Worm (Caenorhabditis elegans) whole organism, early embryonic: ENCODE measurements around the gene rsp-8.

Source experiments
- B0310.2 ChIP-seq: sonication (generic microtip); optimal IDR thresholded peaks from 2 replicates; lab custom pipeline; 2016; ENCODE audit warnings: mild to moderate bottlenecking, missing genetic modification characterization, missing compliant biosample characterization
- F13C5.2 ChIP-seq: sonication (generic microtip); optimal IDR thresholded peaks from 2 replicates; lab custom pipeline; 2017; ENCODE audit warnings: mild to moderate bottlenecking, missing genetic modification characterization, inconsistent platforms, missing compliant biosample characterization
- aly-1 ChIP-seq: sonication (generic microtip); optimal IDR thresholded peaks from 2 replicates; lab custom pipeline; 2016; ENCODE audit warnings: missing genetic modification characterization, missing compliant biosample characterization
- ama-1 ChIP-seq: fragments of 150-350 bp; optimal IDR thresholded peaks from 2 replicates; lab custom pipeline; 2014
- ceh-13 ChIP-seq: fragments of 200-800 bp; sonication (Bioruptor generic); optimal IDR thresholded peaks from 2 replicates; lab custom pipeline; 2018; ENCODE audit warnings: mild to moderate bottlenecking, missing genetic modification characterization, missing compliant biosample characterization
- ceh-36 ChIP-seq: sonication (generic microtip); optimal IDR thresholded peaks from 2 replicates; lab custom pipeline; 2016; ENCODE audit warnings: missing genetic modification characterization, inconsistent platforms, missing compliant biosample characterization
- ets-7 ChIP-seq: sonication (generic microtip); optimal IDR thresholded peaks from 2 replicates; lab custom pipeline; 2016; ENCODE audit warnings: missing genotype, missing genetic modification characterization, missing compliant biosample characterization
- flt-1 ChIP-seq: fragments of 200-800 bp; sonication (Bioruptor generic); IDR thresholded peaks from 2 replicates; pipeline ENCODE4 v1.3.6; 2022; ENCODE audit warnings: missing genetic modification characterization, missing compliant biosample characterization
- hmbx-1 ChIP-seq: sonication (generic microtip); optimal IDR thresholded peaks from 2 replicates; lab custom pipeline; 2016; ENCODE audit warnings: mild to moderate bottlenecking, missing genetic modification characterization, missing compliant biosample characterization
- hmg-4 ChIP-seq: fragments of 200-800 bp; sonication (Bioruptor generic); optimal IDR thresholded peaks from 2 replicates; lab custom pipeline; 2018; ENCODE audit warnings: mild to moderate bottlenecking, missing genetic modification characterization, missing compliant biosample characterization
- hnd-1 ChIP-seq: sonication (generic microtip); optimal IDR thresholded peaks from 2 replicates; lab custom pipeline; 2016; ENCODE audit warnings: missing genetic modification characterization, missing compliant biosample characterization
- pes-1 ChIP-seq: fragments of 200-800 bp; sonication (Bioruptor generic); IDR thresholded peaks from 2 replicates; pipeline ENCODE4 v1.3.6; 2022; ENCODE audit warnings: missing genetic modification reagents, missing genetic modification characterization, missing compliant biosample characterization
- scrt-1 ChIP-seq: fragments of 200-800 bp; sonication (Bioruptor generic); IDR thresholded peaks from 2 replicates; pipeline ENCODE4 v1.3.6; 2022; ENCODE audit warnings: missing genetic modification characterization, missing compliant biosample characterization
- sea-1 ChIP-seq: fragments of 200-800 bp; sonication (Bioruptor generic); conservative IDR thresholded peaks from 2 replicates; pipeline ENCODE4 v1.3.6; 2022; ENCODE audit warnings: missing genetic modification characterization, missing compliant biosample characterization
- tbx-11 ChIP-seq: fragments of 200-800 bp; sonication (Bioruptor generic); IDR thresholded peaks from 2 replicates; pipeline ENCODE4 v1.3.6; 2022; ENCODE audit warnings: missing genetic modification characterization, missing compliant biosample characterization
- tbx-37 ChIP-seq: fragments of 200-800 bp; sonication (Bioruptor generic); conservative IDR thresholded peaks from 2 replicates; pipeline ENCODE4 v1.3.6; 2022; ENCODE audit warnings: missing genetic modification reagents, missing genetic modification characterization, missing compliant biosample characterization
- tra-4 ChIP-seq: sonication (generic microtip); optimal IDR thresholded peaks from 2 replicates; lab custom pipeline; 2017; ENCODE audit warnings: missing genetic modification characterization, missing compliant biosample characterization

rsp-8 gene

DNA sequence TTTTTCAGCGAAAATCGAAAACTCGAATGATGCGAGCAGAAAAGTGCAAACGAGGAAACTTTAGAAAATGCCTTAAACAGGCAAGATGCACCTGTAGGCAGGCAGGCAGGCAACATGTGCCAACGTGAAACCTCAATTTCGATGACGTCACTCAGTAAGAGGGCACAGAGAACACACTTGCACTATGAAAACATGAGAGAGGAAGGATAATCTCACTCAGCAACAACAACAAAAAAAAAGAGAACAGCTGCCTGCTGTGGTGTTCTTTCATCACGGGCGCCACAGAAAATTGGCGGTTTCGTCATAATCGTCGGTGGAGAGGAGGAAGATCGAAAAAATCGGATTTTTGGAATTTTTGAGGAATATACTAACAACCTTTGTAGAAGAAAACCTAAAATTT is 8.0 kb downstream of the rsp-8 start:
- TF ChIP-seq tra-4 (tag; lab: Kevin White, UChicago) = no peak
- TF ChIP-seq hmg-4 = no peak
- TF ChIP-seq tbx-11 (GFP tag; lab: Robert Waterston, UW) = no peak

ce11 chrIII:11834783-11835182 is 8.6 kb downstream of the rsp-8 start:
- TF ChIP-seq aly-1 (tag; lab: Kevin White, UChicago) = no peak
- TF ChIP-seq pes-1 (GFP tag; lab: Robert Waterston, UW) = no peak
- no peak for TF ChIP-seq B0310.2 (tag; lab: Kevin White, UChicago)
- TF ChIP-seq tra-4 (tag; lab: Kevin White, UChicago) = no peak
- TF ChIP-seq hnd-1 (tag; lab: Kevin White, UChicago) = no peak
- TF ChIP-seq hmbx-1 (tag; lab: Kevin White, UChicago) = no peak
- no peak for TF ChIP-seq flt-1 (GFP tag; lab: Robert Waterston, UW)
- TF ChIP-seq ets-7 (tag; lab: Kevin White, UChicago) = no peak
- no peak for TF ChIP-seq ceh-36 (tag; lab: Kevin White, UChicago)
- TF ChIP-seq ama-1 (lab: Kevin White, UChicago) = no peak
- TF ChIP-seq F13C5.2 (tag; lab: Kevin White, UChicago) = no peak
- TF ChIP-seq hmg-4 = no peak

- TF ChIP-seq hmg-4 (no peak), sea-1 (no peak), ceh-36 (tag; lab: Kevin White, UChicago) (no peak), aly-1 (tag; lab: Kevin White, UChicago) (no peak), hnd-1 (tag; lab: Kevin White, UChicago) (no peak), ama-1 (lab: Kevin White, UChicago) (no peak), ets-7 (tag; lab: Kevin White, UChicago) (no peak), B0310.2 (tag; lab: Kevin White, UChicago) (no peak), tbx-37 (GFP tag; lab: Robert Waterston, UW) (no peak), tbx-11 (GFP tag; lab: Robert Waterston, UW) (no peak), ceh-13 (GFP tag; lab: Kevin White, UChicago) (no peak), scrt-1 (GFP tag; lab: Robert Waterston, UW) (no peak), tra-4 (tag; lab: Kevin White, UChicago) (no peak), pes-1 (GFP tag; lab: Robert Waterston, UW) (no peak), F13C5.2 (tag; lab: Kevin White, UChicago) (no peak)
Measured at ce11 chrIII:11836054-11836453, 9.8 kb downstream of the rsp-8 start.

- TF ChIP-seq hmbx-1 (tag; lab: Kevin White, UChicago) (no peak), ceh-36 (tag; lab: Kevin White, UChicago) (no peak), hnd-1 (tag; lab: Kevin White, UChicago) (no peak), ama-1 (lab: Kevin White, UChicago) (no peak), aly-1 (tag; lab: Kevin White, UChicago) (no peak)
Measured at ce11 chrIII:11836734-11837133, 10.5 kb downstream of the rsp-8 start.

ce11 chrIII:11841728-11842127 is 15.5 kb downstream of the rsp-8 start:
- TF ChIP-seq hnd-1 (tag; lab: Kevin White, UChicago) (no peak), tbx-37 (GFP tag; lab: Robert Waterston, UW) (no peak), F13C5.2 (tag; lab: Kevin White, UChicago) (no peak), flt-1 (GFP tag; lab: Robert Waterston, UW) (no peak), hmbx-1 (tag; lab: Kevin White, UChicago) (no peak), hmg-4 (no peak), ceh-36 (tag; lab: Kevin White, UChicago) (no peak)

DNA sequence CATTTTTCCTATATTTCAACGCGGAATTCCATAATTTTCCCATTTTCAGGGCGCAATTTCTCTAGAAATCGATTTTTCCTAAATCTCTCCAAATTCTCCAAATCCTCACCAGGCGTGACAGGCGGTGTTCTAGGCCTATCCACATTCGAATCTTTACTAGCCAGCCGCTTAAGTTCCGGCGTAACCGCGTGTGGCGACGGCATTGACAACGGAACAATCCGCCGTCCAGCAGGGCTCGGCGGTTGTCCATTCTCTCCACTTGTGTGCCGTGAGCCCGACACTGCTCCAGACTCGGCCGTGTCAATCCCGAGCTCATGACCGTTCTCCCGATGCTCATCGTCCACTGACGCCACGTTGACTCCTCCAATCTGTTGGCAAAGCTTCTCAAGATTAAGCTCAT is 16.8 kb downstream of the rsp-8 start:
- TF ChIP-seq ets-7 (tag; lab: Kevin White, UChicago) (no peak), B0310.2 (tag; lab: Kevin White, UChicago) (no peak), pes-1 (GFP tag; lab: Robert Waterston, UW) (no peak), tbx-11 (GFP tag; lab: Robert Waterston, UW) (no peak), ama-1 (lab: Kevin White, UChicago) (no peak)

ce11 chrIII:11846365-11846764 is 20.1 kb downstream of the rsp-8 start, which contains the start of gene ntl-3:
Gene ntl-3, minus strand, starts transcription at chrIII:11846465.
- TF ChIP-seq flt-1 (GFP tag; lab: Robert Waterston, UW) (no peak), hmg-4 (no peak), ceh-36 (tag; lab: Kevin White, UChicago) (no peak), ceh-13 (GFP tag; lab: Kevin White, UChicago) (no peak), ama-1 (lab: Kevin White, UChicago) (no peak), tbx-37 (GFP tag; lab: Robert Waterston, UW) (no peak), hmbx-1 (tag; lab: Kevin White, UChicago) (no peak), B0310.2 (tag; lab: Kevin White, UChicago) (no peak), tra-4 (tag; lab: Kevin White, UChicago) (no peak), hnd-1 (tag; lab: Kevin White, UChicago) (no peak), scrt-1 (GFP tag; lab: Robert Waterston, UW) (no peak), tbx-11 (GFP tag; lab: Robert Waterston, UW) (no peak), sea-1 (no peak), ets-7 (tag; lab: Kevin White, UChicago) (no peak), F13C5.2 (tag; lab: Kevin White, UChicago) (no peak), pes-1 (GFP tag; lab: Robert Waterston, UW) (no peak), aly-1 (tag; lab: Kevin White, UChicago) (no peak)

- TF ChIP-seq tra-4 (tag; lab: Kevin White, UChicago) (no peak), hnd-1 (tag; lab: Kevin White, UChicago) (no peak), tbx-37 (GFP tag; lab: Robert Waterston, UW) (no peak), tbx-11 (GFP tag; lab: Robert Waterston, UW) (no peak), hmg-4 (no peak), ceh-13 (GFP tag; lab: Kevin White, UChicago) (no peak), pes-1 (GFP tag; lab: Robert Waterston, UW) (no peak), ama-1 (lab: Kevin White, UChicago) (no peak), aly-1 (tag; lab: Kevin White, UChicago) (no peak), sea-1 (no peak), flt-1 (GFP tag; lab: Robert Waterston, UW) (no peak), F13C5.2 (tag; lab: Kevin White, UChicago) (no peak)
Measured at ce11 chrIII:11847014-11847413, 20.8 kb downstream of the rsp-8 start.
